Fruit fly (Drosophila melanogaster): ENCODE results near the gene sxe2.

dm6 chr3R:16046030-16046429, 37.6 kb upstream of the sxe2 start, which contains the start of gene Jhbp5:
- no peak for TF ChIP-seq CG8119 (GFP tag; IDR thresholded peaks at IDR 0.05)
- no peak for TF ChIP-seq CG11294 (GFP tag; IDR thresholded peaks at IDR 0.05)
- TF ChIP-seq CG32006 (GFP tag; optimal IDR thresholded peaks at IDR 0.05): no peak
- no peak for TF ChIP-seq CG10669 (GFP tag; optimal IDR thresholded peaks at IDR 0.05)
- TF ChIP-seq CG31627 (GFP tag; optimal IDR thresholded peaks at IDR 0.05): no peak
